Fruit fly (Drosophila melanogaster): ENCODE data around the gene cDIP.

Gene cDIP

DNA sequence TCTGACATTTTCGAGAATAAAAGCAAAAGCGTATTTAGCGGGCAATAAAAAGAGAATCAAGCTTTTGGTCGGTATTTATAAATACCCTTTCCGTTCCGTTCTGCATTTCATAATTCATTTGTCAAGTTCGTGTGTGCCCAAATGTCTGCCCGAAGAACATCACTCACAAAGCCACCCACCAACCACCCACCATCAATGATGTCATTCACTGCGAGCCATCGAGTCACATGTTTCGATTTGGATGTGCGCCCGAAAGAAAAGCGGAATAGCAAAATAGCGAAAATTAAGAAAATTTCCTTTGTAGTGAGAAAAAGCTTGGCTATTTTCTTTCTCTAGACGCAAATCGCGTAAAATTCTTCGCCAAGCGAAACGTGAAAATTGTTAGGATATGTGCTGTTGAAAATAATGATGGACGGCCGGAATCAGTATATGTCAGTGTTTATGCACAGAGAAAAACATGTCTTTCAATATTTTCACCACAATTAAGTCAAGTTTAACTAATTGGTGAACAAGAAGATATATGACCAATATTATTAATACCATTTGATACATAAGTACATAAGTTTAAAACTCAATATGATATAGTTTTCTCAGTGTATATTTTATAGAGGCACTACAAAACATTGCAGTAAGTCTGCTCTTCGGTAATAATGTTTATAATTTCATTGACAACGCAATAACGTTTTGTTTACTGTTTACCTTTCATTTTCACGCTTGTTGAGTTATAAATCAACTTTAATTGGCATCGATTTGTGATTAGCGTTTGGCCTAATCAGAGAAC is 9.6 kb downstream of the cDIP start (continued):
- TF ChIP-seq CG42726 (GFP tag; IDR thresholded peaks at IDR 0.05; ENCODE audit: partially characterized antibody): no peak
- TF ChIP-seq Nf-YA (GFP tag; IDR thresholded peaks at IDR 0.05): no peak
- TF ChIP-seq CG11247 (GFP tag; IDR thresholded peaks at IDR 0.05): no peak
- peak; percentile 81 for TF ChIP-seq CG14014 (GFP tag; IDR thresholded peaks at IDR 0.05)
- peak; percentile 37 for TF ChIP-seq az2 (GFP tag; optimal IDR thresholded peaks at IDR 0.05)
- TF ChIP-seq gcm2 (GFP tag; optimal IDR thresholded peaks at IDR 0.05): no peak
- TF ChIP-seq CG4424 (GFP tag; optimal IDR thresholded peaks at IDR 0.05): peak; percentile 48
- no peak for TF ChIP-seq zen (tag; optimal IDR thresholded peaks at IDR 0.05)
- TF ChIP-seq pho (GFP tag; optimal IDR thresholded peaks at IDR 0.05): peak; percentile 62
- TF ChIP-seq HmgD (GFP tag; optimal IDR thresholded peaks at IDR 0.05): no peak
- no peak for TF ChIP-seq her (GFP tag; optimal IDR thresholded peaks at IDR 0.05)
- peak; percentile 17 for TF ChIP-seq sima (GFP tag; optimal IDR thresholded peaks at IDR 0.05)
- no peak for TF ChIP-seq CG5953 (GFP tag; IDR thresholded peaks at IDR 0.05)
- no peak for TF ChIP-seq CG13775 (GFP tag; optimal IDR thresholded peaks at IDR 0.05)
- no peak for TF ChIP-seq hth (optimal IDR thresholded peaks at IDR 0.05)
- no peak for TF ChIP-seq CG1647 (GFP tag; optimal IDR thresholded peaks at IDR 0.05)
- peak; percentile 26 for TF ChIP-seq CG18011 (GFP tag; optimal IDR thresholded peaks at IDR 0.05)
- TF ChIP-seq Dip2 (GFP tag; IDR thresholded peaks at IDR 0.05): no peak
- TF ChIP-seq croc (GFP tag; conservative IDR thresholded peaks at IDR 0.05): no peak
- no peak for TF ChIP-seq CG4707 (GFP tag; optimal IDR thresholded peaks at IDR 0.05)
- no peak for TF ChIP-seq CG11560 (tag; IDR thresholded peaks at IDR 0.05)
- peak; percentile 53 for TF ChIP-seq mam (GFP tag; optimal IDR thresholded peaks at IDR 0.05)
- TF ChIP-seq CG2712 (tag; optimal IDR thresholded peaks at IDR 0.05): peak; percentile 68
- TF ChIP-seq wdn (GFP tag; IDR thresholded peaks at IDR 0.05): peak; percentile 53; the same call in 1 of the 2 replicates
- TF ChIP-seq D (optimal IDR thresholded peaks at IDR 0.05): no peak
- TF ChIP-seq D (GFP tag; optimal IDR thresholded peaks at IDR 0.05): no peak
- TF ChIP-seq ase (GFP tag; IDR thresholded peaks at IDR 0.05): 0 out of 3 replicates have a peak, but pooled peaks have one; percentile 4
- peak; percentile 43 for TF ChIP-seq CG4854 (GFP tag; optimal IDR thresholded peaks at IDR 0.05)
- TF ChIP-seq CG9609 (GFP tag; optimal IDR thresholded peaks at IDR 0.05): peak; percentile 6
- TF ChIP-seq CG12942 (GFP tag; optimal IDR thresholded peaks at IDR 0.05): peak; percentile 33
- TF ChIP-seq Stat92E (GFP tag; optimal IDR thresholded peaks at IDR 0.05): no peak
- TF ChIP-seq CG31224 (GFP tag; IDR thresholded peaks at IDR 0.05): peak; percentile 52
- no peak for TF ChIP-seq cato (GFP tag; optimal IDR thresholded peaks at IDR 0.05; ENCODE audit: borderline replicate concordance)
- TF ChIP-seq br (optimal IDR thresholded peaks at IDR 0.05): no peak
- TF ChIP-seq lilli (GFP tag; optimal IDR thresholded peaks at IDR 0.05): peak; percentile 55
- TF ChIP-seq CG13123 (GFP tag; optimal IDR thresholded peaks at IDR 0.05): peak; percentile 2
- no peak for TF ChIP-seq Ets65A (GFP tag)
- no peak for TF ChIP-seq trem (tag; optimal IDR thresholded peaks at IDR 0.05)
- TF ChIP-seq Taf1 (GFP tag; IDR thresholded peaks at IDR 0.05): 0 out of 2 replicates have a peak, but pooled peaks have one; percentile 46
- 0 out of 2 replicates have a peak, but pooled peaks have one; percentile 4 for TF ChIP-seq CG10959 (GFP tag; IDR thresholded peaks at IDR 0.05)
- TF ChIP-seq CG17912 (GFP tag; optimal IDR thresholded peaks at IDR 0.05): no peak
- TF ChIP-seq CG9215 (GFP tag; IDR thresholded peaks at IDR 0.05): no peak
- no peak for TF ChIP-seq tll (GFP tag; optimal IDR thresholded peaks at IDR 0.05)
- peak; percentile 56 for TF ChIP-seq ind (GFP tag; optimal IDR thresholded peaks at IDR 0.05)
- peak; percentile 77 for TF ChIP-seq CG15269 (tag; optimal IDR thresholded peaks at IDR 0.05)
- TF ChIP-seq caup (GFP tag; optimal IDR thresholded peaks at IDR 0.05; ENCODE audit: severe bottlenecking): peak; percentile 55
- no peak for TF ChIP-seq jing (GFP tag; optimal IDR thresholded peaks at IDR 0.05)
- no peak for TF ChIP-seq aop (GFP tag; IDR thresholded peaks at IDR 0.05)
- TF ChIP-seq CG16815 (GFP tag; optimal IDR thresholded peaks at IDR 0.05): peak; percentile 8
- TF ChIP-seq Drgx (GFP tag; IDR thresholded peaks at IDR 0.05): peak; percentile 58
- TF ChIP-seq CG13296 (GFP tag; optimal IDR thresholded peaks at IDR 0.05): peak; percentile 44

Measured in whole organism, embryonic.